Worm (Caenorhabditis elegans): ENCODE results near the gene C02H6.1.

DNA sequence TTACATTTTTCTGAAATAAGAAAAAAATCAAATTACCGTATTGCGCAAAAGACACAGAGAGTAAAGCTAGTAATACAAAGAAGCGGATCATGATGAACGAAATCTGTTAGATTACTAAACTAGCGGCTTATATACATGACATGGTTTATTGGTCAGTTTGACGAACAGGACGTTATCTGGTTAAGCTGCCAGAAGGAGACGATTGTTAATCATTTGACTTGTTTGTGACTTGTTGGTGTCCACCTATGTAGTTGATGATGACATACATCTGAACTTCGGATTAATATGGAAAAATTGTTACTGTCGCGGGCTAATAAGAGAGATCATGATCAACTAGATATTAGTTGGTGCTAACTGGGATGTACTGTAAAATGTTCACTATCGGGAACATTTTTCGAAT is 10.4 kb upstream of the C02H6.1 start, which contains the start of gene cnc-9:
- TF ChIP-seq nhr-25 (tag; optimal IDR thresholded peaks at IDR 0.05) (no peak), nhr-11 (tag; optimal IDR thresholded peaks at IDR 0.05) (no peak), C34F6.9 (tag; optimal IDR thresholded peaks at IDR 0.05) (no peak), unc-55 (GFP tag; optimal IDR thresholded peaks at IDR 0.05) (no peak)

All from whole organism, L2 larva.